Fruit fly (Drosophila melanogaster) whole organism, embryonic: ENCODE results near the gene ct.

Experiments
- B-H2 ChIP-seq: fragments of 200-800 bp; sonication (Bioruptor generic); optimal IDR thresholded peaks from 2 replicates; lab custom pipeline; 2018; ENCODE audit warnings: missing biosample characterization, mild to moderate bottlenecking, missing genetic modification characterization
- Bdp1 ChIP-seq: fragments of 200-800 bp; sonication (Bioruptor generic); optimal IDR thresholded peaks from 3 replicates; lab custom pipeline; 2016; ENCODE audit warnings: missing biosample characterization, missing genetic modification characterization
- CG10274 ChIP-seq: fragments of 200-800 bp; sonication (Bioruptor generic); optimal IDR thresholded peaks from 3 replicates; lab custom pipeline; 2017; ENCODE audit warnings: missing biosample characterization, mild to moderate bottlenecking, missing genetic modification characterization
- CG10654 ChIP-seq: fragments of 200-800 bp; sonication (Bioruptor generic); optimal IDR thresholded peaks from 2 replicates; lab custom pipeline; 2016; ENCODE audit warnings: missing biosample characterization, missing genetic modification characterization
- CG11504 ChIP-seq: fragments of 200-800 bp; sonication (Bioruptor generic); optimal IDR thresholded peaks from 3 replicates; lab custom pipeline; 2019; ENCODE audit warnings: missing biosample characterization, mild to moderate bottlenecking, missing genetic modification characterization, moderate library complexity
- CG11723 ChIP-seq: fragments of 200-800 bp; sonication (Bioruptor generic); optimal IDR thresholded peaks from 2 replicates; lab custom pipeline; 2017; ENCODE audit warnings: missing biosample characterization, mild to moderate bottlenecking, missing genetic modification characterization
- CG12219 ChIP-seq: fragments of 200-800 bp; sonication (Bioruptor generic); optimal IDR thresholded peaks from 3 replicates; lab custom pipeline; 2018; ENCODE audit warnings: missing biosample characterization, mild to moderate bottlenecking, missing genetic modification characterization
- CG1603 ChIP-seq: fragments of 200-800 bp; sonication (Bioruptor generic); optimal IDR thresholded peaks from 2 replicates; lab custom pipeline; 2019; ENCODE audit warnings: missing biosample characterization, mild to moderate bottlenecking, missing genetic modification characterization, moderate library complexity
- CG16779 ChIP-seq: fragments of 200-800 bp; sonication (Bioruptor generic); IDR thresholded peaks from 2 replicates; pipeline ENCODE4 v1.3.6; 2022; ENCODE audit warnings: missing biosample characterization, missing genetic modification characterization
- CG17359 ChIP-seq: fragments of 200-800 bp; sonication (Bioruptor generic); optimal IDR thresholded peaks from 3 replicates; lab custom pipeline; 2018; ENCODE audit warnings: missing biosample characterization, mild to moderate bottlenecking, missing genetic modification characterization, moderate library complexity
- CG2120 ChIP-seq: fragments of 200-800 bp; sonication (Bioruptor generic); optimal IDR thresholded peaks from 3 replicates; lab custom pipeline; 2016; ENCODE audit warnings: missing biosample characterization, missing genetic modification characterization
- CG2129 ChIP-seq: fragments of 200-800 bp; sonication (Bioruptor generic); IDR thresholded peaks from 2 replicates; pipeline ENCODE4 v1.3.6; 2022; ENCODE audit warnings: missing biosample characterization, missing genetic modification characterization; ENCODE audit not compliant: partially characterized antibody
- CG4328 ChIP-seq: fragments of 200-800 bp; sonication (Bioruptor generic); optimal IDR thresholded peaks from 3 replicates; lab custom pipeline; 2017; ENCODE audit warnings: missing biosample characterization, missing genetic modification reagents, missing genetic modification characterization
- CG4854 ChIP-seq: fragments of 200-800 bp; sonication (Bioruptor generic); optimal IDR thresholded peaks from 2 replicates; lab custom pipeline; 2016; ENCODE audit warnings: missing biosample characterization, missing genetic modification characterization, inconsistent platforms
- CG5180 ChIP-seq: fragments of 200-800 bp; sonication (Bioruptor generic); optimal IDR thresholded peaks from 3 replicates; lab custom pipeline; 2017; ENCODE audit warnings: missing biosample characterization, missing genetic modification characterization, mild to moderate bottlenecking, moderate library complexity, missing genetic modification reagents
- CG7839 ChIP-seq: fragments of 200-800 bp; sonication (Bioruptor generic); optimal IDR thresholded peaks from 3 replicates; lab custom pipeline; 2018; ENCODE audit warnings: missing biosample characterization, mild to moderate bottlenecking, missing genetic modification characterization, moderate library complexity
- CG7928 ChIP-seq: fragments of 200-800 bp; sonication (Bioruptor generic); optimal IDR thresholded peaks from 2 replicates; lab custom pipeline; 2017; ENCODE audit warnings: missing biosample characterization, mild to moderate bottlenecking, missing genetic modification characterization
- CG7987 ChIP-seq: fragments of 200-800 bp; sonication (Bioruptor generic); optimal IDR thresholded peaks from 2 replicates; lab custom pipeline; 2018; ENCODE audit warnings: missing biosample characterization, mild to moderate bottlenecking, missing genetic modification characterization, moderate library complexity
- CG9609 ChIP-seq: fragments of 200-800 bp; sonication (Bioruptor generic); optimal IDR thresholded peaks from 3 replicates; lab custom pipeline; 2016; ENCODE audit warnings: missing biosample characterization, missing genetic modification characterization
- Fer1 ChIP-seq: fragments of 200-800 bp; sonication (Bioruptor generic); optimal IDR thresholded peaks from 2 replicates; lab custom pipeline; 2017; ENCODE audit warnings: missing biosample characterization, mild to moderate bottlenecking, missing genetic modification characterization
- Gug ChIP-seq: fragments of 200-800 bp; sonication (Bioruptor generic); IDR thresholded peaks from 4 replicates; pipeline ENCODE4 v1.3.6; 2022; ENCODE audit warnings: missing biosample characterization, missing genetic modification characterization
- HHEX ChIP-seq: fragments of 200-800 bp; sonication (Bioruptor generic); optimal IDR thresholded peaks from 3 replicates; lab custom pipeline; 2017; ENCODE audit warnings: missing biosample characterization, mild to moderate bottlenecking, missing genetic modification characterization, missing genetic modification reagents
- MESR4 ChIP-seq: fragments of 200-800 bp; sonication (Bioruptor generic); optimal IDR thresholded peaks from 2 replicates; lab custom pipeline; 2018; ENCODE audit warnings: missing biosample characterization, mild to moderate bottlenecking, missing genetic modification characterization, moderate library complexity
- Max ChIP-seq: fragments of 200-800 bp; sonication (Bioruptor generic); optimal IDR thresholded peaks from 2 replicates; lab custom pipeline; 2016; ENCODE audit warnings: missing biosample characterization, mild to moderate bottlenecking, missing genetic modification characterization
- Med ChIP-seq: fragments of 200-800 bp; sonication (Bioruptor generic); peaks from one replicate; lab custom pipeline; 2016; ENCODE audit warnings: missing biosample characterization, missing genetic modification characterization, mild to moderate bottlenecking, inconsistent platforms, moderate library complexity
- Optix ChIP-seq: fragments of 200-800 bp; sonication (Bioruptor generic); IDR thresholded peaks from 3 replicates; pipeline ENCODE4 v1.3.6; 2022; ENCODE audit warnings: missing biosample characterization, missing genetic modification characterization
- al ChIP-seq: fragments of 200-800 bp; sonication (Bioruptor generic); IDR thresholded peaks from 2 replicates; pipeline ENCODE4 v1.3.6; 2022; ENCODE audit warnings: missing biosample characterization, missing genetic modification characterization
- az2 ChIP-seq: fragments of 200-800 bp; sonication (Bioruptor generic); optimal IDR thresholded peaks from 3 replicates; lab custom pipeline; 2016; ENCODE audit warnings: missing biosample characterization, missing genetic modification characterization
- bcd ChIP-seq: fragments of 200-800 bp; sonication (Bioruptor generic); optimal IDR thresholded peaks from 2 replicates; lab custom pipeline; 2017; ENCODE audit warnings: missing biosample characterization, mild to moderate bottlenecking, missing genetic modification characterization
- ci ChIP-seq: fragments of 200-800 bp; sonication (Bioruptor generic); IDR thresholded peaks from 3 replicates; pipeline ENCODE4 v1.3.6; 2022; ENCODE audit warnings: missing biosample characterization, missing genetic modification characterization
- crp ChIP-seq, 2 experiments: fragments of 200-800 bp; sonication (Bioruptor generic); optimal IDR thresholded peaks; 2 replicates in 1 of 2; 3 replicates in 1 of 2; lab custom pipeline; 2017; ENCODE audit warnings: missing biosample characterization in 2 of 2, missing genetic modification characterization in 2 of 2, mild to moderate bottlenecking in 1 of 2, moderate library complexity in 1 of 2
- grau ChIP-seq: fragments of 200-800 bp; optimal IDR thresholded peaks from 3 replicates; lab custom pipeline; 2019; ENCODE audit warnings: missing biosample characterization, mild to moderate bottlenecking, missing genetic modification characterization, moderate library complexity
- grn ChIP-seq: fragments of 200-800 bp; sonication (Bioruptor generic); optimal IDR thresholded peaks from 3 replicates; lab custom pipeline; 2017; ENCODE audit warnings: missing biosample characterization, missing genetic modification characterization
- knrl ChIP-seq: fragments of 200-800 bp; sonication (Bioruptor generic); IDR thresholded peaks from 3 replicates; pipeline ENCODE4 v1.3.6; 2022; ENCODE audit warnings: missing biosample characterization, missing genetic modification characterization; ENCODE audit not compliant: partially characterized antibody
- lab ChIP-seq: fragments of 200-800 bp; sonication (Bioruptor generic); optimal IDR thresholded peaks from 3 replicates; lab custom pipeline; 2017; ENCODE audit warnings: missing biosample characterization, missing genetic modification characterization, mild to moderate bottlenecking, moderate library complexity, missing genetic modification reagents
- mirr ChIP-seq: fragments of 200-800 bp; sonication (Bioruptor generic); optimal IDR thresholded peaks from 3 replicates; lab custom pipeline; 2018; ENCODE audit warnings: missing biosample characterization, mild to moderate bottlenecking, missing genetic modification characterization
- nerfin-1 ChIP-seq: fragments of 200-800 bp; sonication (Bioruptor generic); optimal IDR thresholded peaks from 3 replicates; lab custom pipeline; 2019; ENCODE audit warnings: missing biosample characterization, mild to moderate bottlenecking, missing genetic modification characterization, moderate library complexity
- nerfin-2 ChIP-seq: fragments of 200-800 bp; sonication (Bioruptor generic); IDR thresholded peaks from 2 replicates; pipeline ENCODE4 v1.3.6; 2022; ENCODE audit warnings: missing biosample characterization, missing genetic modification characterization; ENCODE audit not compliant: partially characterized antibody
- p53 ChIP-seq: fragments of 200-800 bp; sonication (Bioruptor generic); optimal IDR thresholded peaks from 2 replicates; lab custom pipeline; 2016; ENCODE audit warnings: missing biosample characterization, missing genetic modification characterization
- pb ChIP-seq: fragments of 200-800 bp; sonication (Bioruptor generic); optimal IDR thresholded peaks from 3 replicates; lab custom pipeline; 2016; ENCODE audit warnings: missing biosample characterization, missing genetic modification characterization
- peb ChIP-seq: fragments of 200-800 bp; sonication (Bioruptor generic); IDR thresholded peaks from 2 replicates; pipeline ENCODE4 v1.3.6; 2022; ENCODE audit warnings: missing biosample characterization, missing genetic modification characterization
- pnt ChIP-seq: fragments of 200-800 bp; sonication (Bioruptor generic); optimal IDR thresholded peaks from 3 replicates; lab custom pipeline; 2016; ENCODE audit warnings: missing biosample characterization, missing genetic modification characterization
- pzg ChIP-seq: fragments of 200-800 bp; sonication (Bioruptor generic); optimal IDR thresholded peaks from 3 replicates; lab custom pipeline; 2018; ENCODE audit warnings: missing biosample characterization, mild to moderate bottlenecking, missing genetic modification characterization, moderate library complexity
- shn ChIP-seq: fragments of 200-800 bp; sonication (Bioruptor generic); optimal IDR thresholded peaks from 3 replicates; lab custom pipeline; 2016; ENCODE audit warnings: missing biosample characterization, missing genetic modification characterization
- sima ChIP-seq: fragments of 200-800 bp; sonication (Bioruptor generic); optimal IDR thresholded peaks from 2 replicates; lab custom pipeline; 2016; ENCODE audit warnings: missing biosample characterization, missing genetic modification characterization
- sisA ChIP-seq: fragments of 200-800 bp; sonication (Bioruptor generic); IDR thresholded peaks from 2 replicates; pipeline ENCODE4 v1.3.6; 2022; ENCODE audit warnings: missing biosample characterization, missing genetic modification characterization
- stc ChIP-seq: fragments of 200-800 bp; sonication (Bioruptor generic); IDR thresholded peaks from 2 replicates; pipeline ENCODE4 v1.3.6; 2022; ENCODE audit warnings: missing biosample characterization, missing genetic modification characterization
- tin ChIP-seq: fragments of 200-800 bp; sonication (Bioruptor generic); optimal IDR thresholded peaks from 3 replicates; lab custom pipeline; 2016; ENCODE audit warnings: missing biosample characterization, missing genetic modification characterization
- twi ChIP-seq: fragments of 200-800 bp; optimal IDR thresholded peaks from 2 replicates; lab custom pipeline; 2019; ENCODE audit warnings: missing biosample characterization, mild to moderate bottlenecking, missing genetic modification characterization, moderate library complexity
- z ChIP-seq: fragments of 200-800 bp; sonication (Bioruptor generic); IDR thresholded peaks from 3 replicates; pipeline ENCODE4 v1.3.6; 2022; ENCODE audit warnings: missing biosample characterization, missing genetic modification characterization
- zen2 ChIP-seq: fragments of 200-800 bp; sonication (Bioruptor generic); IDR thresholded peaks from 3 replicates; pipeline ENCODE4 v1.3.6; 2022; ENCODE audit warnings: missing biosample characterization, missing genetic modification characterization; ENCODE audit not compliant: partially characterized antibody

ct gene

dm6 chrX:7651657-7652056 is 43.4 kb downstream of the ct start (continued):
- TF ChIP-seq CG10274 (no peak), az2 (GFP tag; lab: Kevin White, UChicago) (peak; percentile 73), pzg (no peak), bcd (peak; percentile 51), lab (GFP tag; lab: Kevin White, UChicago) (peak; percentile 77), knrl (GFP tag; lab: Robert Waterston, UW) (no peak), CG4328 (GFP tag; lab: Kevin White, UChicago) (no peak), CG5180 (GFP tag; lab: Kevin White, UChicago) (peak; percentile 21), zen2 (GFP tag; lab: Robert Waterston, UW) (no peak), Bdp1 (GFP tag; lab: Kevin White, UChicago) (peak; percentile 35), mirr (GFP tag; lab: Kevin White, UChicago) (no peak), sisA (GFP tag; lab: Robert Waterston, UW) (peak; percentile 63), CG2120 (GFP tag; lab: Kevin White, UChicago) (peak; percentile 75), CG12219 (GFP tag; lab: Kevin White, UChicago) (peak; percentile 48), tin (GFP tag; lab: Kevin White, UChicago) (peak; percentile 40), grau (tag; lab: Kevin White, UChicago) (peak; percentile 75), Gug (GFP tag; lab: Robert Waterston, UW) (peak; percentile 64; the same call in 3 of the 4 replicates), nerfin-2 (GFP tag; lab: Robert Waterston, UW) (no peak), p53 (GFP tag; lab: Kevin White, UChicago) (no peak), Fer1 (peak; percentile 42), CG4854 (GFP tag; lab: Kevin White, UChicago) (peak; percentile 3), B-H2 (GFP tag; lab: Kevin White, UChicago) (no peak), Max (GFP tag; lab: Kevin White, UChicago) (peak; percentile 17), CG7987 (no peak), sima (no peak), grn (no peak), CG11723 (GFP tag; lab: Kevin White, UChicago) (peak; percentile 48)

- TF ChIP-seq shn (GFP tag; lab: Kevin White, UChicago) (no peak), crp (GFP tag; optimal IDR thresholded peaks at IDR 0.05; lab: Kevin White, UChicago) (no peak), al (no peak), CG10654 (GFP tag; lab: Kevin White, UChicago) (no peak), tin (GFP tag; lab: Kevin White, UChicago) (peak; percentile 0), CG17359 (tag; lab: Kevin White, UChicago) (peak; percentile 3), CG7839 (peak; percentile 0), pb (no peak), twi (tag; lab: Kevin White, UChicago) (no peak), nerfin-1 (tag; lab: Kevin White, UChicago) (no peak), ci (GFP tag; lab: Robert Waterston, UW) (no peak), CG9609 (GFP tag; lab: Kevin White, UChicago) (no peak), stc (no peak), HHEX (GFP tag; lab: Kevin White, UChicago) (no peak), Med (peak; percentile 71), CG2129 (GFP tag; lab: Robert Waterston, UW) (no peak), CG7928 (GFP tag; lab: Kevin White, UChicago) (no peak), Optix (GFP tag; lab: Robert Waterston, UW) (no peak), peb (GFP tag; lab: Robert Waterston, UW) (no peak), pnt (GFP tag; lab: Kevin White, UChicago) (no peak), CG16779 (no peak), CG1603 (peak; percentile 7), Gug (GFP tag; lab: Robert Waterston, UW) (no peak), MESR4 (GFP tag; lab: Kevin White, UChicago) (no peak), z (GFP tag; lab: Robert Waterston, UW) (no peak), CG11504 (tag; lab: Kevin White, UChicago) (peak; percentile 20)
Measured at dm6 chrX:7657429-7657828, 49.2 kb downstream of the ct start.
